Worm (Caenorhabditis elegans) whole organism, mixed stage, embryonic: Measurements from ENCODE around the gene nlp-50.

Source experiments
- blmp-1 ChIP-seq: fragments of 150-350 bp; optimal IDR thresholded peaks from 2 replicates; lab custom pipeline; 2014; ENCODE audit warnings: missing biosample characterization, missing genetic modification characterization
- ces-1 ChIP-seq: fragments of 150-350 bp; optimal IDR thresholded peaks from 2 replicates; lab custom pipeline; 2014; ENCODE audit warnings: missing biosample characterization, missing genetic modification reagents, missing genetic modification characterization
- elt-3 ChIP-seq: fragments of 150-350 bp; optimal IDR thresholded peaks from 2 replicates; lab custom pipeline; 2014; ENCODE audit warnings: missing biosample characterization, missing genetic modification characterization
- nhr-76 ChIP-seq: sonication (generic microtip); optimal IDR thresholded peaks from 2 replicates; lab custom pipeline; 2017; ENCODE audit warnings: missing biosample characterization, missing genetic modification characterization
- snpc-4 ChIP-seq: fragments of 150-350 bp; optimal IDR thresholded peaks from 2 replicates; lab custom pipeline; 2014; ENCODE audit warnings: missing biosample characterization, missing genetic modification characterization
- ztf-11 ChIP-seq: fragments of 150-350 bp; optimal IDR thresholded peaks from 2 replicates; lab custom pipeline; 2014; ENCODE audit warnings: missing biosample characterization, missing genetic modification characterization

ce11 chrII:6782738-6783163 is 17.9 kb downstream of the nlp-50 start:
- TF ChIP-seq nhr-76 (tag; lab: Kevin White, UChicago) (no peak), elt-3 (tag; lab: Kevin White, UChicago) (no peak), blmp-1 (tag; lab: Kevin White, UChicago) (no peak), ces-1 (no peak), snpc-4 (tag; lab: Kevin White, UChicago) (no peak), ztf-11 (tag; lab: Kevin White, UChicago) (no peak)
